Fruit fly (Drosophila melanogaster): Measurements from ENCODE around the gene Lip2.
A peak's percentile ranks its signal among the peaks of the same experiment; 100 is the strongest.

The Lip2 gene

DNA sequence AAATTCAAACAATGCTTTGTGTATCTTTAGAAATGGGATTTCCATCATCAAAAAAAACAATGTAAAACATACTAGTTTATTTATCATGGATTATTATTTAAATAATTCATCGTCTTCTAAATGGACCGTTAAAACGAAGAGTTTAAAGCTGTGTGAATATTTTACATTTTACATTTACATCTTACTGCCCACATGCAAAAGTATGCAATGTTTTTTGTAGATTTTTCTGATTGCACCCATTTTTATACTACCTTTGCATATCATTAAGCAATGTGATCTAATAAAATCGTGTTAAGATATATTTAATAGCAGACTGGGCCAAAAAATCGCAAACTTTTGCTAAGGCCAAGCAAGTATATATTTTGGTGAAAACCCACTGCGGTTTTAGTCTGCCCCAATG lies 37.7 kb downstream of the Lip2 start:
- TF ChIP-seq Rel (GFP tag; optimal IDR thresholded peaks at IDR 0.05) (no peak), Rel (tag; optimal IDR thresholded peaks at IDR 0.05) (no peak), Abd-B (GFP tag; optimal IDR thresholded peaks at IDR 0.05) (no peak), Mio (GFP tag; optimal IDR thresholded peaks at IDR 0.05) (no peak), woc (GFP tag; optimal IDR thresholded peaks at IDR 0.05) (no peak), HLH106 (tag; optimal IDR thresholded peaks at IDR 0.05) (no peak), lola (GFP tag; optimal IDR thresholded peaks at IDR 0.05) (no peak), Myc (optimal IDR thresholded peaks at IDR 0.05) (peak; percentile 41)

dm6 chr2L:10665603-10666002 lies 43.6 kb downstream of the Lip2 start:
- no peak for TF ChIP-seq Dif (GFP tag; optimal IDR thresholded peaks at IDR 0.05; ENCODE audit: partially characterized antibody)
- no peak for TF ChIP-seq dsf (GFP tag; optimal IDR thresholded peaks at IDR 0.05; ENCODE audit: borderline replicate concordance)
- TF ChIP-seq br (GFP tag; optimal IDR thresholded peaks at IDR 0.05) = peak; percentile 12
- peak; percentile 22 for TF ChIP-seq fru (GFP tag; optimal IDR thresholded peaks at IDR 0.05)
- TF ChIP-seq ey (GFP tag; optimal IDR thresholded peaks at IDR 0.05) = peak; percentile 56
- TF ChIP-seq usp (GFP tag; optimal IDR thresholded peaks at IDR 0.05) = no peak
- no peak for TF ChIP-seq Sp1 (GFP tag; optimal IDR thresholded peaks at IDR 0.05)
- no peak for TF ChIP-seq Rel (GFP tag; optimal IDR thresholded peaks at IDR 0.05)
- TF ChIP-seq Rel (tag; optimal IDR thresholded peaks at IDR 0.05) = no peak
- peak; percentile 54 for TF ChIP-seq rgr (GFP tag; optimal IDR thresholded peaks at IDR 0.05)
- no peak for TF ChIP-seq Hr83 (GFP tag; optimal IDR thresholded peaks at IDR 0.05; ENCODE audit: poor library complexity, severe bottlenecking)
- peak in 1 of 2 experiments; percentile 50 for TF ChIP-seq foxo (GFP tag; optimal IDR thresholded peaks at IDR 0.05)
- TF ChIP-seq Hnf4 (GFP tag; optimal IDR thresholded peaks at IDR 0.05) = peak; percentile 16
- TF ChIP-seq Jra (GFP tag; optimal IDR thresholded peaks at IDR 0.05) = no peak
- TF ChIP-seq brk (GFP tag; optimal IDR thresholded peaks at IDR 0.05) = no peak
- no peak for TF ChIP-seq N (GFP tag; optimal IDR thresholded peaks at IDR 0.05)
- TF ChIP-seq OdsH (GFP tag; optimal IDR thresholded peaks at IDR 0.05) = peak; percentile 19
- TF ChIP-seq CG32264 (GFP tag; optimal IDR thresholded peaks at IDR 0.05) = no peak
- peak; percentile 70 for TF ChIP-seq sv (GFP tag; optimal IDR thresholded peaks at IDR 0.05)
- no peak for TF ChIP-seq sage (GFP tag; optimal IDR thresholded peaks at IDR 0.05)
- TF ChIP-seq Dfd (GFP tag; optimal IDR thresholded peaks at IDR 0.05) = no peak
- no peak for TF ChIP-seq psq (GFP tag; optimal IDR thresholded peaks at IDR 0.05)
- TF ChIP-seq Vsx2 (GFP tag; optimal IDR thresholded peaks at IDR 0.05; ENCODE audit: partially characterized antibody) = no peak
- TF ChIP-seq Abd-B (GFP tag; optimal IDR thresholded peaks at IDR 0.05) = no peak
- TF ChIP-seq dl (GFP tag; optimal IDR thresholded peaks at IDR 0.05; ENCODE audit: insufficient read depth in 1 of 2, partially characterized antibody in 2 of 2) = no peak
- peak; percentile 33 for TF ChIP-seq HLH106 (tag; optimal IDR thresholded peaks at IDR 0.05)
- TF ChIP-seq h (GFP tag; optimal IDR thresholded peaks at IDR 0.05) = peak; percentile 45

DNA sequence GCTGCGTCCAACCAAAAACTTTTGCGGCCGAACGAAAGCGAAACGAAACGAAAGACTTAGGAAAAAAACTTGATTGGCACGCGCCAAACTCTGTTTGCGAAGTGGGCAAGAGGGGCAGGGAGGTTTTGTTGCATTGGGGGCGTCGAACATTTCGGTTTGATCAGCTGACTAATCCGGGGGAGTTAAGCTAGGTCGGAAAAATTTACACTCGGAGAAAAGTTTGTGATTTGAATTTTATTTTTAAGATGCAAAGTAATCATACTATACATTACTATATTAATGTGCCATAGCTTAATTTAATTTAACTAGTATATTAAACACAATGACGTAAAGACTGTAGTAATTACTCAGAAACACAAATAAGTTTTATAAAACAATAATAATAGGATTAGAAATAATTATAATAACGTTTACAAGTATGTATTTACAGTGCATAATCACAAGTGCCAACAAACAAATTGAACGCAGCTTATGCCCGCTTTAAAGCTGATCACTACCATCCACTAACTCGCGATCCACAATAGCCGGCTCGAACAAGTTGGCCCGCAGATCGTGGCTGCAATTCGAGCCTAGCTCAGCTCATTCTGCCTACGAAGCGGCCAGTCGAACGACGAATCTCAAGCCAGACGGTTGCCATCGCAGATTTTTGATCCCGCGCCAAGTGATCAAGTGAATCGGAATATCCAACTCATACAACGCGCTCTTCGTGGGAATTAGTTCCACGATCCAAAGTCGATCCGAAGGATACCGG lies 47.6 kb downstream of the Lip2 start, which contains the start of gene CG31871:
Gene CG31871 (plus strand): TSS at position 592 of the 751 bp plus-strand sequence.
- TF ChIP-seq foxo (GFP tag; optimal IDR thresholded peaks at IDR 0.05) = peak in 1 of 2 experiments; percentile 35
- peak; percentile 69 for TF ChIP-seq h (GFP tag; optimal IDR thresholded peaks at IDR 0.05)
- TF ChIP-seq psq (GFP tag; optimal IDR thresholded peaks at IDR 0.05) = peak; percentile 20
- no peak for TF ChIP-seq woc (GFP tag; optimal IDR thresholded peaks at IDR 0.05)
- TF ChIP-seq Myc (optimal IDR thresholded peaks at IDR 0.05) = no peak
- TF ChIP-seq CrebA (GFP tag; optimal IDR thresholded peaks at IDR 0.05; ENCODE audit: borderline replicate concordance) = no peak
- TF ChIP-seq dl (GFP tag; optimal IDR thresholded peaks at IDR 0.05; ENCODE audit: insufficient read depth in 1 of 2, partially characterized antibody in 2 of 2) = no peak
- no peak for TF ChIP-seq Abd-B (GFP tag; optimal IDR thresholded peaks at IDR 0.05)
- TF ChIP-seq sv (GFP tag; optimal IDR thresholded peaks at IDR 0.05) = no peak
- no peak for TF ChIP-seq CG9705 (GFP tag; optimal IDR thresholded peaks at IDR 0.05)
- TF ChIP-seq jim (GFP tag; optimal IDR thresholded peaks at IDR 0.05) = no peak
- TF ChIP-seq CG32264 (GFP tag; optimal IDR thresholded peaks at IDR 0.05) = no peak
- no peak for TF ChIP-seq Mio (GFP tag; optimal IDR thresholded peaks at IDR 0.05)
- TF ChIP-seq rgr (GFP tag; optimal IDR thresholded peaks at IDR 0.05) = peak; percentile 38

All from whole organism, wandering third instar larva.